Worm (Caenorhabditis elegans): ENCODE results near the gene str-27.

str-27 gene

DNA sequence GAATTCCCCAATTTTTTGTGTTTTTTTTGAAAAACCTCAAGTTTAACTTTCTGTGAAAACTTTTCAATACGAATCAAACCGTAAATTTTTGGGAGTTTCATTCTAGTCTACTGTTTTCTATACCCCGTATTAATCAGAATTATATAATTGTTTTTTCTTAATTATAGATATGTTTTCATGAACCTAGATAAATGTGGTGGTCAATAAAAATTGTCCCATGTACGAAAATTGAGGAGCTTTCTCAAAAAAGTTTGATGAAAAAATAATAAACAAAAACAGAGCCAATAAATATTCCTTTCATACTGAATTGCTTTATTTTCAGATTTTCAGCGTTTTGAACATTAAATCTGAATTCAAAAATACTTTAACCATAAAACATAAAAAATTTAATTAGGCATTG, 25.2 kb downstream of the str-27 start, which contains the start of gene Y6E2A.1:
Y6E2A.1 (minus strand) TSS at position 101 of the 400 bp plus-strand sequence.
- TF ChIP-seq ctbp-1 (GFP tag; IDR thresholded peaks at IDR 0.05) (no peak), pha-4 (GFP tag; IDR thresholded peaks at IDR 0.05) (no peak), pha-4 (tag; optimal IDR thresholded peaks at IDR 0.05) (no peak), jun-1 (tag; optimal IDR thresholded peaks at IDR 0.05) (no peak), unc-62 (GFP tag; optimal IDR thresholded peaks at IDR 0.05 in 1 of 2) (no peak), unc-62 (tag; optimal IDR thresholded peaks at IDR 0.05) (no peak), ceh-32 (tag; optimal IDR thresholded peaks at IDR 0.05; ENCODE audit: poor library complexity) (no peak)

ce11 chrV:15707982-15708381, 27.6 kb downstream of the str-27 start:
- TF ChIP-seq mep-1 (tag; optimal IDR thresholded peaks at IDR 0.05) (no peak), ceh-82 (tag; optimal IDR thresholded peaks at IDR 0.05) (no peak), mxl-3 (GFP tag; optimal IDR thresholded peaks at IDR 0.05) (no peak), madf-9 (GFP tag; conservative IDR thresholded peaks at IDR 0.05) (no peak), tra-1 (GFP tag; IDR thresholded peaks at IDR 0.05) (0 out of 2 replicates have a peak, but pooled peaks have one; percentile 31), nhr-28 (tag; optimal IDR thresholded peaks at IDR 0.05) (peak; percentile 55), mdl-1 (tag; optimal IDR thresholded peaks at IDR 0.05) (no peak), skn-1 (tag; optimal IDR thresholded peaks at IDR 0.05) (no peak), ceh-20 (GFP tag; IDR thresholded peaks at IDR 0.05) (0 out of 2 replicates have a peak, but pooled peaks have one; percentile 20), R02D3.7 (tag; optimal IDR thresholded peaks at IDR 0.05) (no peak), nhr-11 (tag; optimal IDR thresholded peaks at IDR 0.05) (no peak), unc-62 (GFP tag; optimal IDR thresholded peaks at IDR 0.05 in 1 of 2) (peak in 1 of 2 experiments; percentile 81), unc-62 (tag; optimal IDR thresholded peaks at IDR 0.05) (no peak), rbr-2 (tag; optimal IDR thresholded peaks at IDR 0.05) (no peak)

- TF ChIP-seq fos-1 (tag; optimal IDR thresholded peaks at IDR 0.05) (no peak), dmd-6 (GFP tag; IDR thresholded peaks at IDR 0.05) (peak; percentile 21; the same call in 1 of the 2 replicates), nhr-28 (tag; optimal IDR thresholded peaks at IDR 0.05) (peak; percentile 7), unc-130 (GFP tag; optimal IDR thresholded peaks at IDR 0.05) (no peak)
Observed at ce11 chrV:15704745-15705144, 30.9 kb downstream of the str-27 start, which contains the start of gene twk-34. twk-34 (plus strand) TSS chrV:15704960.

- TF ChIP-seq daf-16 (GFP tag; optimal IDR thresholded peaks at IDR 0.05) = no peak
- no peak for TF ChIP-seq daf-16 (tag; optimal IDR thresholded peaks at IDR 0.05)
- TF ChIP-seq hmg-1.1 (GFP tag; IDR thresholded peaks at IDR 0.05) = no peak
- TF ChIP-seq F26F4.8 (GFP tag; conservative IDR thresholded peaks at IDR 0.05) = no peak
- TF ChIP-seq nhr-11 (tag; optimal IDR thresholded peaks at IDR 0.05) = no peak
- TF ChIP-seq egl-27 (tag; optimal IDR thresholded peaks at IDR 0.05) = no peak
- no peak for TF ChIP-seq zfp-3 (GFP tag; conservative IDR thresholded peaks at IDR 0.05)
- no peak for TF ChIP-seq madf-5 (GFP tag; IDR thresholded peaks at IDR 0.05)
- TF ChIP-seq F44E2.7 (GFP tag; IDR thresholded peaks at IDR 0.05) = no peak
- TF ChIP-seq gei-8 (GFP tag; optimal IDR thresholded peaks at IDR 0.05) = no peak
- no peak for TF ChIP-seq ztf-7 (tag; optimal IDR thresholded peaks at IDR 0.05)
- no peak for TF ChIP-seq Y48G9A.11 (GFP tag; IDR thresholded peaks at IDR 0.05)
- no peak for TF ChIP-seq lin-39 (tag; optimal IDR thresholded peaks at IDR 0.05)
Observed at ce11 chrV:15702263-15702662, 33.4 kb downstream of the str-27 start, which contains the start of gene nhr-53. nhr-53 (minus strand) TSS chrV:15702363.

- no peak for TF ChIP-seq mes-2 (tag; optimal IDR thresholded peaks at IDR 0.05; ENCODE audit: poor library complexity, severe bottlenecking)
- TF ChIP-seq F49E8.2 (tag; optimal IDR thresholded peaks at IDR 0.05; ENCODE audit: borderline replicate concordance) = no peak
- no peak for TF ChIP-seq egl-43 (GFP tag; IDR thresholded peaks at IDR 0.05)
- no peak for TF ChIP-seq spr-1 (tag; optimal IDR thresholded peaks at IDR 0.05)
- no peak for TF ChIP-seq lin-38 (GFP tag; IDR thresholded peaks at IDR 0.05)
- no peak for TF ChIP-seq snpc-4 (tag; optimal IDR thresholded peaks at IDR 0.05)
- no peak for TF ChIP-seq attf-4 (tag; optimal IDR thresholded peaks at IDR 0.05)
- TF ChIP-seq lim-7 (GFP tag; IDR thresholded peaks at IDR 0.05) = no peak
- TF ChIP-seq mxl-3 (GFP tag; optimal IDR thresholded peaks at IDR 0.05) = no peak
- no peak for TF ChIP-seq duxl-1 (tag; optimal IDR thresholded peaks at IDR 0.05; ENCODE audit: poor library complexity)
- no peak for TF ChIP-seq nhr-237 (tag; optimal IDR thresholded peaks at IDR 0.05)
Observed at ce11 chrV:15699799-15700198, 35.8 kb downstream of the str-27 start, which contains the start of gene nhr-199. nhr-199 (minus strand) TSS chrV:15699899.
